Fruit fly (Drosophila melanogaster) whole organism: ENCODE measurements around the gene CG7985.

ENCODE experiments used
- CG8478 ChIP-seq: fragments of >200 bp; optimal IDR thresholded peaks from 2 replicates; lab custom pipeline; 2018; ENCODE audit warnings: inconsistent platforms
- Dll ChIP-seq: fragments of >200 bp; optimal IDR thresholded peaks from 2 replicates; lab custom pipeline; 2017
- EcR ChIP-seq, 2 experiments: fragments of >200 bp; optimal IDR thresholded peaks; 2 replicates each; lab custom pipeline; 2017; ENCODE audit warnings: missing biosample characterization in 2 of 2, missing genetic modification characterization in 2 of 2, missing genetic modification reagents in 2 of 2
- pan ChIP-seq: fragments of >200 bp; optimal IDR thresholded peaks from 2 replicates; lab custom pipeline; 2017
- psq ChIP-seq: fragments of >200 bp; optimal IDR thresholded peaks from 2 replicates; lab custom pipeline; 2017
- usp ChIP-seq: fragments of >200 bp; optimal IDR thresholded peaks from 2 replicates; lab custom pipeline; 2017; ENCODE audit warnings: missing biosample characterization, missing genetic modification characterization, mixed read lengths

DNA sequence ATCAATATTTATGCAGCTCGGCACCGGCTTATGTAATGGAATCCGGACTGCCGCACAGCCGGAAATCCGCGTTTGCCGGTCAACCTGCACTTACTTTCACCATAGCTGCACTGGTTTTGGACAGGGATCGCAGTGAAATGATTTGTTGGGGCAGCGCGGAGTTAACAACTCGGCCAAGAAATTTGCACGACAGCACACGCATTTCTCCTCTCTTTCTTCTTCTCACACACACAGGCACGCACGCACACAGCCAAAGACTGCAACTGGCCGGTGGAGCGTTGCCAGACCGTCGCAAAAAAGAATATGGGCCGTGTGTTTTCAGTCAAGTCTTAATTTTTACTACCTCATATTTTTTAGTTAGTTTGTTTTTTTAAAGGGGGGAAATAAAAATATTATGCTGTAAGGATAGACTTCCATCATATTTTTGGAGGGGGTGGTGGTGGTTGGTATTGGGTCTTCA, 33.4 kb upstream of the CG7985 start:
- TF ChIP-seq psq (lab: Kevin White, UChicago) (no peak), CG8478 (lab: Kevin White, UChicago) (no peak), EcR (GFP tag; optimal IDR thresholded peaks at IDR 0.05; lab: Kevin White, UChicago) (no peak), pan (lab: Kevin White, UChicago) (no peak), usp (GFP tag; lab: Kevin White, UChicago) (no peak), Dll (lab: Kevin White, UChicago) (no peak)
